Fruit fly (Drosophila melanogaster) whole organism, prepupa: ENCODE results near the gene CG14892.

Source experiments
- Blimp-1 ChIP-seq: fragments of 200-800 bp; sonication (Bioruptor generic); optimal IDR thresholded peaks from 3 replicates; lab custom pipeline; 2017; ENCODE audit warnings: missing biosample characterization, missing genetic modification characterization, mild to moderate bottlenecking, moderate library complexity, missing genetic modification reagents
- CG10669 ChIP-seq: fragments of 200-800 bp; sonication (Bioruptor generic); optimal IDR thresholded peaks from 3 replicates; lab custom pipeline; 2018; ENCODE audit warnings: missing biosample characterization, mild to moderate bottlenecking, missing genetic modification characterization, moderate library complexity
- CG11762 ChIP-seq: fragments of 200-800 bp; sonication (Bioruptor generic); optimal IDR thresholded peaks from 3 replicates; lab custom pipeline; 2016; ENCODE audit warnings: missing biosample characterization, missing genetic modification characterization; ENCODE audit not compliant: insufficient read depth
- CG1621 ChIP-seq: fragments of 200-800 bp; sonication (Bioruptor generic); optimal IDR thresholded peaks from 3 replicates; lab custom pipeline; 2018; ENCODE audit warnings: missing biosample characterization, mild to moderate bottlenecking, missing genetic modification characterization
- CG16779 ChIP-seq: fragments of 200-800 bp; sonication (Bioruptor generic); optimal IDR thresholded peaks from 3 replicates; lab custom pipeline; 2017; ENCODE audit warnings: missing biosample characterization, mild to moderate bottlenecking, missing genetic modification characterization
- CG3032 ChIP-seq: fragments of 200-800 bp; optimal IDR thresholded peaks from 2 replicates; lab custom pipeline; 2019; ENCODE audit warnings: missing biosample characterization, mild to moderate bottlenecking, missing genetic modification characterization, moderate library complexity
- CG31627 ChIP-seq: fragments of 200-800 bp; sonication (Bioruptor generic); optimal IDR thresholded peaks from 3 replicates; lab custom pipeline; 2016; ENCODE audit warnings: missing biosample characterization, missing genetic modification characterization
- CG34406 ChIP-seq: fragments of 200-800 bp; sonication (Bioruptor generic); optimal IDR thresholded peaks from 3 replicates; lab custom pipeline; 2016; ENCODE audit warnings: missing biosample characterization, missing genetic modification characterization
- CG3919 ChIP-seq: fragments of 200-800 bp; sonication (Bioruptor generic); optimal IDR thresholded peaks from 3 replicates; lab custom pipeline; 2016; ENCODE audit warnings: missing biosample characterization, missing genetic modification characterization
- CG6163 ChIP-seq: fragments of 200-800 bp; sonication (Bioruptor generic); IDR thresholded peaks from 3 replicates; pipeline ENCODE4 v1.3.6; 2022; ENCODE audit warnings: missing biosample characterization, missing genetic modification characterization
- CG6792 ChIP-seq: fragments of 200-800 bp; sonication (Bioruptor generic); optimal IDR thresholded peaks from 3 replicates; lab custom pipeline; 2016; ENCODE audit warnings: missing biosample characterization, missing genetic modification characterization
- CG6854 ChIP-seq: fragments of 200-800 bp; sonication (Bioruptor generic); optimal IDR thresholded peaks from 2 replicates; lab custom pipeline; 2017; ENCODE audit warnings: missing biosample characterization, mild to moderate bottlenecking, missing genetic modification characterization
- CG7368 ChIP-seq: fragments of 200-800 bp; sonication (Bioruptor generic); optimal IDR thresholded peaks from 3 replicates; lab custom pipeline; 2016; ENCODE audit warnings: missing biosample characterization, missing genetic modification characterization
- CG8632 ChIP-seq: fragments of 200-800 bp; sonication (Bioruptor generic); optimal IDR thresholded peaks from 3 replicates; lab custom pipeline; 2016; ENCODE audit warnings: missing biosample characterization, missing genetic modification characterization
- CG9139 ChIP-seq: fragments of 200-800 bp; sonication (Bioruptor generic); optimal IDR thresholded peaks from 3 replicates; lab custom pipeline; 2017; ENCODE audit warnings: missing biosample characterization, mild to moderate bottlenecking, missing genetic modification characterization
- Eip93F ChIP-seq: fragments of 200-800 bp; sonication (Bioruptor generic); optimal IDR thresholded peaks from 2 replicates; lab custom pipeline; 2016; ENCODE audit warnings: missing biosample characterization, mild to moderate bottlenecking, missing genetic modification characterization
- Ets21C ChIP-seq: fragments of 200-800 bp; sonication (Bioruptor generic); optimal IDR thresholded peaks from 3 replicates; lab custom pipeline; 2016; ENCODE audit warnings: missing biosample characterization, missing genetic modification characterization
- Ets96B ChIP-seq: fragments of 200-800 bp; optimal IDR thresholded peaks from 2 replicates; lab custom pipeline; 2019; ENCODE audit warnings: missing biosample characterization, mild to moderate bottlenecking, missing genetic modification characterization, moderate library complexity
- Hr38 ChIP-seq: sonication (Bioruptor generic); optimal IDR thresholded peaks from 2 replicates; lab custom pipeline; 2016; ENCODE audit warnings: missing biosample characterization, missing genetic modification characterization
- Hr4 ChIP-seq: fragments of 200-800 bp; sonication (Bioruptor generic); optimal IDR thresholded peaks from 3 replicates; lab custom pipeline; 2016; ENCODE audit warnings: missing biosample characterization, missing genetic modification characterization
- Lpt ChIP-seq: fragments of 200-800 bp; sonication (Bioruptor generic); optimal IDR thresholded peaks from 3 replicates; lab custom pipeline; 2016; ENCODE audit warnings: missing biosample characterization, missing genetic modification characterization
- Met ChIP-seq: fragments of 200-800 bp; sonication (Bioruptor generic); optimal IDR thresholded peaks from 3 replicates; lab custom pipeline; 2016; ENCODE audit warnings: missing biosample characterization, missing genetic modification characterization
- Smox ChIP-seq: fragments of 200-800 bp; sonication (Bioruptor generic); optimal IDR thresholded peaks from 3 replicates; lab custom pipeline; 2016; ENCODE audit warnings: missing biosample characterization, missing genetic modification characterization
- Sox15 ChIP-seq: fragments of 200-800 bp; sonication (Bioruptor generic); optimal IDR thresholded peaks from 3 replicates; lab custom pipeline; 2016; ENCODE audit warnings: missing biosample characterization, missing genetic modification characterization
- achi ChIP-seq: fragments of 200-800 bp; sonication (Bioruptor generic); optimal IDR thresholded peaks from 3 replicates; lab custom pipeline; 2016; ENCODE audit warnings: missing biosample characterization, missing genetic modification characterization
- acj6 ChIP-seq: fragments of 200-800 bp; sonication (Bioruptor generic); optimal IDR thresholded peaks from 3 replicates; lab custom pipeline; 2016; ENCODE audit warnings: missing biosample characterization, missing genetic modification characterization
- dac ChIP-seq: fragments of 200-800 bp; sonication (Bioruptor generic); optimal IDR thresholded peaks from 2 replicates; lab custom pipeline; 2017; ENCODE audit warnings: missing biosample characterization, mild to moderate bottlenecking, missing genetic modification characterization
- eg ChIP-seq: fragments of 200-800 bp; sonication (Bioruptor generic); IDR thresholded peaks from 3 replicates; pipeline ENCODE4 v1.3.6; 2022; ENCODE audit warnings: missing biosample characterization, missing genetic modification characterization
- esn ChIP-seq: fragments of 200-800 bp; sonication (Bioruptor generic); optimal IDR thresholded peaks from 2 replicates; lab custom pipeline; 2016; ENCODE audit warnings: missing biosample characterization, mild to moderate bottlenecking, missing genetic modification characterization, moderate library complexity
- fd85E ChIP-seq: fragments of 200-800 bp; sonication (Bioruptor generic); optimal IDR thresholded peaks from 3 replicates; lab custom pipeline; 2016; ENCODE audit warnings: missing biosample characterization, missing genetic modification characterization
- lz ChIP-seq: fragments of 200-800 bp; sonication (Bioruptor generic); optimal IDR thresholded peaks from 3 replicates; lab custom pipeline; 2016; ENCODE audit warnings: missing biosample characterization, missing genetic modification characterization
- net ChIP-seq: fragments of 200-800 bp; sonication (Bioruptor generic); optimal IDR thresholded peaks from 3 replicates; lab custom pipeline; 2016; ENCODE audit warnings: missing biosample characterization, missing genetic modification characterization
- pdm3 ChIP-seq: fragments of 200-800 bp; sonication (Bioruptor generic); optimal IDR thresholded peaks from 3 replicates; lab custom pipeline; 2016; ENCODE audit warnings: missing biosample characterization, missing genetic modification characterization
- salr ChIP-seq, 2 experiments: fragments of 200-800 bp; sonication (Bioruptor generic); optimal IDR thresholded peaks; 3 replicates each; lab custom pipeline; 2016 to 2018; ENCODE audit warnings: missing biosample characterization in 2 of 2, missing genetic modification characterization in 2 of 2, mild to moderate bottlenecking in 1 of 2
- spab ChIP-seq: fragments of 200-800 bp; sonication (Bioruptor generic); optimal IDR thresholded peaks from 2 replicates; lab custom pipeline; 2017; ENCODE audit warnings: missing biosample characterization, mild to moderate bottlenecking, missing genetic modification characterization, missing genetic modification reagents
- topi ChIP-seq: fragments of 200-800 bp; sonication (Bioruptor generic); optimal IDR thresholded peaks from 3 replicates; lab custom pipeline; 2016; ENCODE audit warnings: missing biosample characterization, missing genetic modification characterization

The CG14892 gene

dm6 chr3R:16564775-16565174, 29.4 kb upstream of the CG14892 start:
- TF ChIP-seq Lpt (GFP tag; lab: Kevin White, UChicago) (no peak), Eip93F (GFP tag; lab: Kevin White, UChicago) (no peak), CG8632 (GFP tag; lab: Kevin White, UChicago) (no peak), CG1621 (tag; lab: Kevin White, UChicago) (no peak), eg (GFP tag; lab: Robert Waterston, UW) (no peak), Smox (GFP tag; lab: Kevin White, UChicago) (no peak), Met (GFP tag; lab: Kevin White, UChicago) (no peak), dac (GFP tag; lab: Kevin White, UChicago) (no peak), CG3919 (GFP tag; lab: Kevin White, UChicago) (no peak), CG6792 (no peak), pdm3 (GFP tag; lab: Kevin White, UChicago) (no peak), CG3032 (no peak), fd85E (GFP tag; lab: Kevin White, UChicago) (no peak)

- TF ChIP-seq CG6163 (GFP tag; lab: Robert Waterston, UW) (no peak), net (GFP tag; lab: Kevin White, UChicago) (no peak), CG6854 (GFP tag; lab: Kevin White, UChicago) (no peak), lz (GFP tag; lab: Kevin White, UChicago) (no peak), CG3032 (no peak), CG10669 (GFP tag; lab: Kevin White, UChicago) (no peak), CG6792 (no peak), Met (GFP tag; lab: Kevin White, UChicago) (no peak), fd85E (GFP tag; lab: Kevin White, UChicago) (no peak), Ets96B (tag; lab: Kevin White, UChicago) (no peak), CG16779 (tag; lab: Kevin White, UChicago) (no peak), Hr4 (no peak), topi (GFP tag; lab: Kevin White, UChicago) (no peak), Ets21C (GFP tag; lab: Kevin White, UChicago) (no peak), esn (GFP tag; lab: Kevin White, UChicago) (no peak), acj6 (GFP tag; lab: Kevin White, UChicago) (no peak), Hr38 (GFP tag; lab: Kevin White, UChicago) (no peak), CG34406 (GFP tag; lab: Kevin White, UChicago) (no peak), CG31627 (no peak)
Observed at dm6 chr3R:16569338-16569737, 24.9 kb upstream of the CG14892 start.

- TF ChIP-seq Hr4 (no peak), topi (GFP tag; lab: Kevin White, UChicago) (no peak), CG7368 (no peak), CG6163 (GFP tag; lab: Robert Waterston, UW) (no peak), Hr38 (GFP tag; lab: Kevin White, UChicago) (no peak), net (GFP tag; lab: Kevin White, UChicago) (no peak), Blimp-1 (GFP tag; lab: Kevin White, UChicago) (no peak), esn (GFP tag; lab: Kevin White, UChicago) (no peak), salr (GFP tag; optimal IDR thresholded peaks at IDR 0.05; lab: Kevin White, UChicago) (no peak), achi (no peak), Met (GFP tag; lab: Kevin White, UChicago) (no peak)
Observed at dm6 chr3R:16570484-16570883, 23.7 kb upstream of the CG14892 start.

DNA sequence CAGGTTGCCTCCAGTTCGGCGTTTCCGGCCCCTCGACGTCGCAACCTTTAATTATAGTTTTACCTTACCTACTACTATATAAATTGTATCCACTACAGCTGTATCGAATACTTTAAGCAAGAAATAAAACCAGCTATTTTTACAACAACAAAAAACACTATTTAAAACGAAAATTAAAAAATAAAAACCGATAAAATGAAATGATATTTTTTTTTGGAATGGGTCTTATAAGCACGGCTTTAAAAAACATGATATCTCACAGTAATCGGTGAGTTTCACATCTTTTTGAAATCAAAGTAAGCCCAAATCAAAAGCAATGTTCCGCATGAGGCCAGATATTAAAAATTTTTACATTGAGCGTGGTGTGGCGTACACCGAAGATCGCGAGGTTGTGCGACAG, 23.0 kb upstream of the CG14892 start, which contains the start of gene CG14891:
CG14891 (plus strand) TSS at position 301 of the 400 bp plus-strand sequence.
- TF ChIP-seq CG3919 (GFP tag; lab: Kevin White, UChicago) (no peak), CG34406 (GFP tag; lab: Kevin White, UChicago) (no peak), Sox15 (GFP tag; lab: Kevin White, UChicago) (no peak), Hr38 (GFP tag; lab: Kevin White, UChicago) (no peak), CG16779 (tag; lab: Kevin White, UChicago) (no peak), achi (no peak), Smox (GFP tag; lab: Kevin White, UChicago) (no peak), Hr4 (no peak), dac (GFP tag; lab: Kevin White, UChicago) (no peak), CG6792 (no peak), CG8632 (GFP tag; lab: Kevin White, UChicago) (no peak), spab (no peak), CG9139 (GFP tag; lab: Kevin White, UChicago) (no peak), eg (GFP tag; lab: Robert Waterston, UW) (no peak), CG11762 (GFP tag; lab: Kevin White, UChicago) (no peak), CG6163 (GFP tag; lab: Robert Waterston, UW) (no peak), CG6854 (GFP tag; lab: Kevin White, UChicago) (no peak), CG7368 (no peak)
